Fruit fly (Drosophila melanogaster) whole organism, wandering third instar larva: ENCODE results near the gene CG32235.

Experiments used
- Abd-B ChIP-seq: fragments of >200 bp; optimal IDR thresholded peaks from 2 replicates; lab custom pipeline; 2017; ENCODE audit warnings: missing biosample characterization, missing genetic modification characterization
- CG32264 ChIP-seq: fragments of 200-800 bp; sonication (Bioruptor generic); optimal IDR thresholded peaks from 2 replicates; lab custom pipeline; 2016; ENCODE audit warnings: missing biosample characterization, missing genetic modification characterization
- CG9705 ChIP-seq: fragments of 200-800 bp; sonication (Bioruptor generic); optimal IDR thresholded peaks from 2 replicates; lab custom pipeline; 2018; ENCODE audit warnings: missing biosample characterization, mild to moderate bottlenecking, missing genetic modification characterization
- CrebA ChIP-seq: fragments of 200-800 bp; sonication (Bioruptor generic); optimal IDR thresholded peaks from 2 replicates; lab custom pipeline; 2016; ENCODE audit warnings: missing biosample characterization, mild to moderate bottlenecking, missing genetic modification characterization, borderline replicate concordance
- Dif ChIP-seq: fragments of 200-275, 200-300 bp; sonication (Bioruptor generic); optimal IDR thresholded peaks from 2 replicates; lab custom pipeline; 2018; ENCODE audit warnings: missing biosample characterization, missing genetic modification characterization; ENCODE audit not compliant: partially characterized antibody
- HLH106 ChIP-seq: fragments of 200-800 bp; optimal IDR thresholded peaks from 3 replicates; lab custom pipeline; 2019; ENCODE audit warnings: missing biosample characterization, mild to moderate bottlenecking, missing genetic modification characterization, moderate library complexity
- Hnf4 ChIP-seq: fragments of 200-800 bp; sonication (Bioruptor generic); optimal IDR thresholded peaks from 2 replicates; lab custom pipeline; 2016; ENCODE audit warnings: missing biosample characterization, mild to moderate bottlenecking, missing genetic modification characterization
- Hr83 ChIP-seq: fragments of 200-300 bp; sonication (Bioruptor generic); optimal IDR thresholded peaks from 2 replicates; lab custom pipeline; 2016; ENCODE audit warnings: missing biosample characterization, mild to moderate bottlenecking, missing genetic modification characterization, moderate library complexity; ENCODE audit not compliant: poor library complexity, severe bottlenecking
- Jra ChIP-seq: sonication (Bioruptor generic); optimal IDR thresholded peaks from 2 replicates; lab custom pipeline; 2016; ENCODE audit warnings: missing biosample characterization, missing genetic modification characterization
- Mio ChIP-seq: sonication (Bioruptor generic); optimal IDR thresholded peaks from 2 replicates; lab custom pipeline; 2016; ENCODE audit warnings: missing biosample characterization, missing genetic modification characterization
- Myc ChIP-seq: fragments of >200 bp; optimal IDR thresholded peaks from 2 replicates; lab custom pipeline; 2017
- N ChIP-seq: fragments of >200 bp; optimal IDR thresholded peaks from 2 replicates; lab custom pipeline; 2018; ENCODE audit warnings: missing biosample characterization, missing external identifiers, missing genetic modification characterization
- OdsH ChIP-seq: fragments of 200-800 bp; sonication (Bioruptor generic); optimal IDR thresholded peaks from 2 replicates; lab custom pipeline; 2016; ENCODE audit warnings: missing biosample characterization, mild to moderate bottlenecking, missing genetic modification characterization
- Rel ChIP-seq, 2 experiments: fragments of 200-800 bp; sonication (Bioruptor generic) in 1 of 2; optimal IDR thresholded peaks; 2 replicates in 1 of 2; 3 replicates in 1 of 2; lab custom pipeline; 2016 to 2019; ENCODE audit warnings: mild to moderate bottlenecking in 2 of 2, missing biosample characterization in 2 of 2, missing genetic modification characterization in 2 of 2, moderate library complexity in 1 of 2
- Sp1 ChIP-seq: fragments of 200-800 bp; sonication (Bioruptor generic); optimal IDR thresholded peaks from 3 replicates; lab custom pipeline; 2019; ENCODE audit warnings: missing biosample characterization, mild to moderate bottlenecking, missing genetic modification characterization, moderate library complexity
- Vsx2 ChIP-seq: fragments of 200-300, 225-300 bp; sonication (Bioruptor generic); optimal IDR thresholded peaks from 2 replicates; lab custom pipeline; 2018; ENCODE audit warnings: missing biosample characterization, missing genetic modification characterization; ENCODE audit not compliant: partially characterized antibody
- br ChIP-seq: fragments of 200-800 bp; sonication (Bioruptor generic); optimal IDR thresholded peaks from 2 replicates; lab custom pipeline; 2016; ENCODE audit warnings: missing biosample characterization, missing genetic modification characterization
- brk ChIP-seq: fragments of 200-800 bp; sonication (Bioruptor generic); optimal IDR thresholded peaks from 2 replicates; lab custom pipeline; 2016; ENCODE audit warnings: missing biosample characterization, mild to moderate bottlenecking, missing genetic modification characterization
- dsf ChIP-seq: sonication (Bioruptor generic); optimal IDR thresholded peaks from 2 replicates; lab custom pipeline; 2016; ENCODE audit warnings: missing biosample characterization, missing genetic modification characterization, borderline replicate concordance
- ey ChIP-seq: fragments of 200-800 bp; sonication (Bioruptor generic); optimal IDR thresholded peaks from 2 replicates; lab custom pipeline; 2016; ENCODE audit warnings: missing biosample characterization, missing genetic modification characterization
- foxo ChIP-seq, 2 experiments: fragments of 200-800 bp; sonication (Bioruptor generic); optimal IDR thresholded peaks; 2 replicates in 1 of 2; 3 replicates in 1 of 2; lab custom pipeline; 2016 to 2017; ENCODE audit warnings: missing biosample characterization in 2 of 2, missing genetic modification characterization in 2 of 2
- fru ChIP-seq: fragments of 200-800 bp; sonication (Bioruptor generic); optimal IDR thresholded peaks from 3 replicates; lab custom pipeline; 2016; ENCODE audit warnings: missing biosample characterization, mild to moderate bottlenecking, missing genetic modification characterization
- h ChIP-seq: fragments of 200-800 bp; sonication (Bioruptor generic); optimal IDR thresholded peaks from 3 replicates; lab custom pipeline; 2016; ENCODE audit warnings: missing biosample characterization, mild to moderate bottlenecking, missing genetic modification characterization
- jim ChIP-seq: fragments of 175-275, 200-325 bp; sonication (Bioruptor generic); optimal IDR thresholded peaks from 2 replicates; lab custom pipeline; 2016; ENCODE audit warnings: missing biosample characterization, mild to moderate bottlenecking, missing genetic modification characterization
- lola ChIP-seq: fragments of >200 bp; optimal IDR thresholded peaks from 2 replicates; lab custom pipeline; 2017; ENCODE audit warnings: missing biosample characterization, missing genetic modification characterization
- pan ChIP-seq: fragments of >200 bp; optimal IDR thresholded peaks from 2 replicates; lab custom pipeline; 2017
- psq ChIP-seq: fragments of 200-800 bp; sonication (Bioruptor generic); optimal IDR thresholded peaks from 3 replicates; lab custom pipeline; 2017; ENCODE audit warnings: missing biosample characterization, mild to moderate bottlenecking, missing genetic modification characterization, moderate library complexity
- sage ChIP-seq: fragments of 200-800 bp; sonication (Bioruptor generic); optimal IDR thresholded peaks from 2 replicates; lab custom pipeline; 2016; ENCODE audit warnings: missing biosample characterization, mild to moderate bottlenecking, missing genetic modification characterization
- sv ChIP-seq: fragments of 200-800 bp; sonication (Bioruptor generic); optimal IDR thresholded peaks from 3 replicates; lab custom pipeline; 2016; ENCODE audit warnings: missing biosample characterization, missing genetic modification characterization
- tai ChIP-seq: sonication (Bioruptor generic); optimal IDR thresholded peaks from 2 replicates; lab custom pipeline; 2016; ENCODE audit warnings: missing biosample characterization, missing genetic modification characterization
- usp ChIP-seq: fragments of >200 bp; optimal IDR thresholded peaks from 2 replicates; lab custom pipeline; 2017; ENCODE audit warnings: missing biosample characterization, missing genetic modification characterization

The CG32235 gene

DNA sequence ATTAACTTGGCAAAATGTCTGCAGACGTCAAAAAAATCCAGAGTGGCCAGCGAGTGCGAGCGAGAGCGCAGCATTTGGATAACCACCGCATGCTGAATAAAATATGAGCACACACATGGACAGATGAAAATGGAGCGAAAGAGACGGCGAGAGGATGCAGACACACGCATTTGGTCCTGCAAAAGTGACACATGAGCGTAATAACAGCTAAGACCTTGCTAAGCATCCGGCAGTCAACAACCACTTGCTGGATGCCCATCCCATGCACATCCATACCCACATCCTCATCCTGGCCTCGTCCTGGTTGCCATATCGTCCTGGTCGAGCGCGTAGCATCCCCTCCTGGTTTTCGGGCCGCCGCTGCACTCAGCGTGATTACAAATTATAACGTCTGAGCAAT lies 17.6 kb downstream of the CG32235 start:
- TF ChIP-seq Jra (no peak), sv (GFP tag; lab: Kevin White, UChicago) (no peak), Rel (GFP tag; optimal IDR thresholded peaks at IDR 0.05; lab: Kevin White, UChicago) (no peak), Rel (tag; optimal IDR thresholded peaks at IDR 0.05; lab: Kevin White, UChicago) (no peak), sage (GFP tag; lab: Kevin White, UChicago) (no peak), psq (no peak), Mio (GFP tag; lab: Kevin White, UChicago) (no peak), lola (GFP tag; lab: Kevin White, UChicago) (no peak), tai (no peak), usp (GFP tag; lab: Kevin White, UChicago) (no peak), ey (no peak), CG32264 (GFP tag; lab: Kevin White, UChicago) (no peak), foxo (GFP tag; optimal IDR thresholded peaks at IDR 0.05; lab: Kevin White, UChicago) (no peak)

DNA sequence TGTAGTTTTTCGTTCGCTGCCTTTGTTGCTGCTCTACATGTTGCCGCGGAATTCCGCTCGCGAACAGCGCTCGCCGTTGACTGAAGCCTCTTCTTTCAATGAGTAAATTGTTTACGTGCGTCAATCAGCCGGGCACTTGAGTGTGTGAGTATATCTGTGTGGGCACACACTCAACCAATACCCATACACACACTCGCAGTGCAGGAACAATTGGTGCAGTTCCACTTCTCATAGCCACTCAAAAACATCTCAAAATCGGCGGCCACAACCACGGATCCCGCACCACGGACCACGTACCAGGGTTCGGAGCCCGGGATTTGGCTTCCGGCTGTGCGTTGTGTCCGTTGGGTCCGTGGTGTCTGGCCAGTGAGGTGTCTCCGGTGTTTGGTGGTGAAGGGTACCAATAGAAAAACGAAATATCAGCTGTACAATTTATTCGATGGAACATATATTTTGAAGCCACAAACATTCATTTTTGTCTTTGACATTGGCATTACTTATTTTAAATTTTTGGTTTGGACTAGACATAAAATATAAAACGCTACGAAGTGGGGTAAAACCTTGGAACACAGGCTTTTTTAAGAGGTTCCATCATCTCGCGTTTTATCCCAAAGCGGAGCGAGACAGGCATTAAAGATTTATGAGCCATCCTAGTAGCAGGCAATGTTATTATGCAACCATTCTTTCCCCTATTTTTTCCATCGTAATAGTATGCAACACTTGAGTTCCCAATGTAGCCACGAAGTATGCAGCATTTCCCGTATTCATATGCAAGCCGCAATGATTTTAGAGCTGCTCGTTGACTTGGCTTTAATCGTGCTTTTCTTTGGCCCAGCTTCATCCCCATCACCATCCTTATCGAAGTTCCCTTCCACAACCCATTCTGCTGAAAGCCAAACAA lies 20.0 kb downstream of the CG32235 start, which contains the start of gene CG13707:
CG13707 (minus strand) TSS at position 70 of the 901 bp plus-strand sequence.
- no peak for TF ChIP-seq Sp1
- peak; percentile 88 for TF ChIP-seq Myc (lab: Kevin White, UChicago)
- TF ChIP-seq Vsx2 (GFP tag; lab: Kevin White, UChicago): peak; percentile 53
- peak; percentile 20 for TF ChIP-seq Dif (GFP tag; lab: Kevin White, UChicago)
- no peak for TF ChIP-seq Abd-B (GFP tag; lab: Kevin White, UChicago)
- no peak for TF ChIP-seq brk (GFP tag; lab: Kevin White, UChicago)
- TF ChIP-seq CG32264 (GFP tag; lab: Kevin White, UChicago): no peak
- TF ChIP-seq N (GFP tag; lab: Kevin White, UChicago): peak; percentile 86
- TF ChIP-seq sage (GFP tag; lab: Kevin White, UChicago): no peak
- no peak for TF ChIP-seq CG9705 (GFP tag; lab: Kevin White, UChicago)
- TF ChIP-seq tai: no peak

DNA sequence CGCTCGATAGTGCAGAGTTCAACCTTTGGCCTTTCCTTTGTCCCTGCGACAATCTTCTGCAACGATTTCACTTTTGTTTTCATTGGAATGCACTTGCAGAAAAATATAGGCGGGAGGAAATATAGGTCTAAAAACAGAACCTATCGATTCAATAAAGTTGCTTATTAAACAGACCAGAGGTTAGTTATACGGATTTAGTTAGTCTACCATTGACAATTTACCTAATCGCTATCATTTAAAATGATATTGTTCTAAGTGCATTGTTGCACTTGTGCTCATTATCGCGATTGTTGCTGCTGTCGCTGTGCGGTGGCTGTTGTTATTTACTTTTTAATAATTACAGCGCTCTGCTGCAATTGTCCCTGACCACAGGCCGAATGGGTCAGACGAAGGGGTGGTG lies 23.9 kb downstream of the CG32235 start:
- TF ChIP-seq Hr83 (GFP tag; lab: Kevin White, UChicago) (no peak), Hnf4 (GFP tag; lab: Kevin White, UChicago) (no peak), jim (GFP tag; lab: Kevin White, UChicago) (no peak), foxo (GFP tag; optimal IDR thresholded peaks at IDR 0.05; lab: Kevin White, UChicago) (no peak), HLH106 (tag; lab: Kevin White, UChicago) (no peak)

- TF ChIP-seq ey: no peak
- TF ChIP-seq Hnf4 (GFP tag; lab: Kevin White, UChicago): no peak
- TF ChIP-seq Jra: no peak
- no peak for TF ChIP-seq dsf (GFP tag; lab: Kevin White, UChicago)
Measured at dm6 chr3L:4835005-4835404, 25.3 kb downstream of the CG32235 start.

dm6 chr3L:4833491-4833890 lies 26.8 kb downstream of the CG32235 start, which contains the start of gene CG13708:
TSS of gene CG13708 (minus strand) at chr3L:4833591.
- TF ChIP-seq CrebA (GFP tag; lab: Kevin White, UChicago): no peak
- TF ChIP-seq psq: no peak
- no peak for TF ChIP-seq sage (GFP tag; lab: Kevin White, UChicago)
- TF ChIP-seq lola (GFP tag; lab: Kevin White, UChicago): no peak
- TF ChIP-seq br (GFP tag; lab: Kevin White, UChicago): no peak
- TF ChIP-seq ey: no peak
- no peak for TF ChIP-seq h (GFP tag; lab: Kevin White, UChicago)
- no peak for TF ChIP-seq pan
- TF ChIP-seq fru (GFP tag; lab: Kevin White, UChicago): no peak
- no peak for TF ChIP-seq brk (GFP tag; lab: Kevin White, UChicago)
- TF ChIP-seq OdsH (GFP tag; lab: Kevin White, UChicago): no peak
- TF ChIP-seq Jra: no peak
- TF ChIP-seq HLH106 (tag; lab: Kevin White, UChicago): no peak
- TF ChIP-seq dsf (GFP tag; lab: Kevin White, UChicago): no peak
